Fruit fly (Drosophila melanogaster): ENCODE measurements around the gene CG18788.

- TF ChIP-seq CrebA (GFP tag; optimal IDR thresholded peaks at IDR 0.05; ENCODE audit: borderline replicate concordance): no peak
- TF ChIP-seq HLH106 (tag; optimal IDR thresholded peaks at IDR 0.05): no peak
- no peak for TF ChIP-seq Hr83 (GFP tag; optimal IDR thresholded peaks at IDR 0.05; ENCODE audit: poor library complexity, severe bottlenecking)
- TF ChIP-seq OdsH (GFP tag; optimal IDR thresholded peaks at IDR 0.05): no peak
- TF ChIP-seq CG32264 (GFP tag; optimal IDR thresholded peaks at IDR 0.05): no peak
- TF ChIP-seq Mio (GFP tag; optimal IDR thresholded peaks at IDR 0.05): no peak
- no peak for TF ChIP-seq Rel (GFP tag; optimal IDR thresholded peaks at IDR 0.05)
- no peak for TF ChIP-seq Rel (tag; optimal IDR thresholded peaks at IDR 0.05)
- no peak for TF ChIP-seq CG9705 (GFP tag; optimal IDR thresholded peaks at IDR 0.05)
These were observed 14.7 kb downstream of the CG18788 start, which contains the start of gene Plzf for dm6 chr2L:12048723-12049122.

Data from whole organism, wandering third instar larva.